Worm (Caenorhabditis elegans) whole organism, early embryonic: ENCODE data around the gene T10H4.4.

Experiments used
- B0310.2 ChIP-seq: sonication (generic microtip); optimal IDR thresholded peaks from 2 replicates; lab custom pipeline; 2016; ENCODE audit warnings: mild to moderate bottlenecking, missing genetic modification characterization, missing compliant biosample characterization
- F13C5.2 ChIP-seq: sonication (generic microtip); optimal IDR thresholded peaks from 2 replicates; lab custom pipeline; 2017; ENCODE audit warnings: mild to moderate bottlenecking, missing genetic modification characterization, inconsistent platforms, missing compliant biosample characterization
- aly-1 ChIP-seq: sonication (generic microtip); optimal IDR thresholded peaks from 2 replicates; lab custom pipeline; 2016; ENCODE audit warnings: missing genetic modification characterization, missing compliant biosample characterization
- ama-1 ChIP-seq: fragments of 150-350 bp; optimal IDR thresholded peaks from 2 replicates; lab custom pipeline; 2014
- ceh-13 ChIP-seq: fragments of 200-800 bp; sonication (Bioruptor generic); optimal IDR thresholded peaks from 2 replicates; lab custom pipeline; 2018; ENCODE audit warnings: mild to moderate bottlenecking, missing genetic modification characterization, missing compliant biosample characterization
- ceh-36 ChIP-seq: sonication (generic microtip); optimal IDR thresholded peaks from 2 replicates; lab custom pipeline; 2016; ENCODE audit warnings: missing genetic modification characterization, inconsistent platforms, missing compliant biosample characterization
- ets-7 ChIP-seq: sonication (generic microtip); optimal IDR thresholded peaks from 2 replicates; lab custom pipeline; 2016; ENCODE audit warnings: missing genotype, missing genetic modification characterization, missing compliant biosample characterization
- flt-1 ChIP-seq: fragments of 200-800 bp; sonication (Bioruptor generic); IDR thresholded peaks from 2 replicates; pipeline ENCODE4 v1.3.6; 2022; ENCODE audit warnings: missing genetic modification characterization, missing compliant biosample characterization
- hmbx-1 ChIP-seq: sonication (generic microtip); optimal IDR thresholded peaks from 2 replicates; lab custom pipeline; 2016; ENCODE audit warnings: mild to moderate bottlenecking, missing genetic modification characterization, missing compliant biosample characterization
- hmg-4 ChIP-seq: fragments of 200-800 bp; sonication (Bioruptor generic); optimal IDR thresholded peaks from 2 replicates; lab custom pipeline; 2018; ENCODE audit warnings: mild to moderate bottlenecking, missing genetic modification characterization, missing compliant biosample characterization
- hnd-1 ChIP-seq: sonication (generic microtip); optimal IDR thresholded peaks from 2 replicates; lab custom pipeline; 2016; ENCODE audit warnings: missing genetic modification characterization, missing compliant biosample characterization
- pes-1 ChIP-seq: fragments of 200-800 bp; sonication (Bioruptor generic); IDR thresholded peaks from 2 replicates; pipeline ENCODE4 v1.3.6; 2022; ENCODE audit warnings: missing genetic modification reagents, missing genetic modification characterization, missing compliant biosample characterization
- scrt-1 ChIP-seq: fragments of 200-800 bp; sonication (Bioruptor generic); IDR thresholded peaks from 2 replicates; pipeline ENCODE4 v1.3.6; 2022; ENCODE audit warnings: missing genetic modification characterization, missing compliant biosample characterization
- sea-1 ChIP-seq: fragments of 200-800 bp; sonication (Bioruptor generic); conservative IDR thresholded peaks from 2 replicates; pipeline ENCODE4 v1.3.6; 2022; ENCODE audit warnings: missing genetic modification characterization, missing compliant biosample characterization
- tbx-11 ChIP-seq: fragments of 200-800 bp; sonication (Bioruptor generic); IDR thresholded peaks from 2 replicates; pipeline ENCODE4 v1.3.6; 2022; ENCODE audit warnings: missing genetic modification characterization, missing compliant biosample characterization
- tbx-37 ChIP-seq: fragments of 200-800 bp; sonication (Bioruptor generic); conservative IDR thresholded peaks from 2 replicates; pipeline ENCODE4 v1.3.6; 2022; ENCODE audit warnings: missing genetic modification reagents, missing genetic modification characterization, missing compliant biosample characterization
- tra-4 ChIP-seq: sonication (generic microtip); optimal IDR thresholded peaks from 2 replicates; lab custom pipeline; 2017; ENCODE audit warnings: missing genetic modification characterization, missing compliant biosample characterization

Gene T10H4.4

ce11 chrV:15305502-15305901, 33.3 kb upstream of the T10H4.4 start, which contains the start of gene T26H8.5:
Gene T26H8.5 (minus strand): TSS chrV:15305602.
- no peak for TF ChIP-seq hnd-1 (tag; lab: Kevin White, UChicago)
- no peak for TF ChIP-seq flt-1
- no peak for TF ChIP-seq ceh-13 (GFP tag; lab: Kevin White, UChicago)
- no peak for TF ChIP-seq B0310.2
- no peak for TF ChIP-seq tra-4 (tag; lab: Kevin White, UChicago)
- TF ChIP-seq scrt-1 (GFP tag; lab: Robert Waterston, UW), result no peak
- no peak for TF ChIP-seq hmbx-1 (tag; lab: Kevin White, UChicago)
- TF ChIP-seq pes-1 (GFP tag; lab: Robert Waterston, UW), result no peak
- no peak for TF ChIP-seq tbx-37 (GFP tag; lab: Robert Waterston, UW)
- no peak for TF ChIP-seq ceh-36 (tag; lab: Kevin White, UChicago)
- no peak for TF ChIP-seq ama-1 (lab: Kevin White, UChicago)
- TF ChIP-seq hmg-4 (GFP tag; lab: Kevin White, UChicago), result no peak
- TF ChIP-seq ets-7, result no peak

ce11 chrV:15303625-15304024, 31.5 kb upstream of the T10H4.4 start, which contains the start of gene srx-48:
Gene srx-48 (minus strand): TSS chrV:15303725.
- TF ChIP-seq pes-1 (GFP tag; lab: Robert Waterston, UW) (no peak), flt-1 (no peak), tbx-11 (GFP tag; lab: Robert Waterston, UW) (no peak), scrt-1 (GFP tag; lab: Robert Waterston, UW) (no peak), ama-1 (lab: Kevin White, UChicago) (no peak), ets-7 (no peak), aly-1 (tag; lab: Kevin White, UChicago) (no peak), tbx-37 (GFP tag; lab: Robert Waterston, UW) (no peak), tra-4 (tag; lab: Kevin White, UChicago) (no peak), ceh-36 (tag; lab: Kevin White, UChicago) (no peak), hnd-1 (tag; lab: Kevin White, UChicago) (no peak), F13C5.2 (tag; lab: Kevin White, UChicago) (no peak), hmg-4 (GFP tag; lab: Kevin White, UChicago) (no peak), sea-1 (GFP tag; lab: Robert Waterston, UW) (no peak), hmbx-1 (tag; lab: Kevin White, UChicago) (no peak), B0310.2 (no peak), ceh-13 (GFP tag; lab: Kevin White, UChicago) (no peak)

- TF ChIP-seq flt-1 (no peak), aly-1 (tag; lab: Kevin White, UChicago) (no peak), hnd-1 (tag; lab: Kevin White, UChicago) (no peak), tra-4 (tag; lab: Kevin White, UChicago) (no peak), tbx-37 (GFP tag; lab: Robert Waterston, UW) (no peak), scrt-1 (GFP tag; lab: Robert Waterston, UW) (no peak), ama-1 (lab: Kevin White, UChicago) (no peak), hmbx-1 (tag; lab: Kevin White, UChicago) (no peak), B0310.2 (no peak)
Observed at ce11 chrV:15298597-15298996, 26.4 kb upstream of the T10H4.4 start, which contains the start of gene cpr-3. Gene cpr-3 (minus strand): TSS chrV:15298700.

- TF ChIP-seq flt-1 (peak; percentile 15; the same call in 1 of the 2 replicates), pes-1 (GFP tag; lab: Robert Waterston, UW) (peak; percentile 54; the same call in 1 of the 2 replicates)
Observed at ce11 chrV:15295436-15295835, 23.3 kb upstream of the T10H4.4 start.

- TF ChIP-seq pes-1 (GFP tag; lab: Robert Waterston, UW) (no peak), ets-7 (no peak), F13C5.2 (tag; lab: Kevin White, UChicago) (no peak), tbx-37 (GFP tag; lab: Robert Waterston, UW) (no peak), hmg-4 (GFP tag; lab: Kevin White, UChicago) (no peak), tbx-11 (GFP tag; lab: Robert Waterston, UW) (no peak), hmbx-1 (tag; lab: Kevin White, UChicago) (no peak), B0310.2 (no peak), ama-1 (lab: Kevin White, UChicago) (no peak), flt-1 (no peak), scrt-1 (GFP tag; lab: Robert Waterston, UW) (no peak), ceh-13 (GFP tag; lab: Kevin White, UChicago) (no peak), hnd-1 (tag; lab: Kevin White, UChicago) (no peak)
Observed at ce11 chrV:15293865-15294264, 21.7 kb upstream of the T10H4.4 start, which contains the start of gene str-96. Gene str-96 (minus strand): TSS chrV:15293965.

- TF ChIP-seq hmg-4 (GFP tag; lab: Kevin White, UChicago) (no peak), tra-4 (tag; lab: Kevin White, UChicago) (no peak), ceh-36 (tag; lab: Kevin White, UChicago) (no peak), hmbx-1 (tag; lab: Kevin White, UChicago) (no peak), sea-1 (GFP tag; lab: Robert Waterston, UW) (no peak), aly-1 (tag; lab: Kevin White, UChicago) (no peak), tbx-11 (GFP tag; lab: Robert Waterston, UW) (no peak), ets-7 (no peak), F13C5.2 (tag; lab: Kevin White, UChicago) (no peak), hnd-1 (tag; lab: Kevin White, UChicago) (no peak)
Observed at ce11 chrV:15290995-15291394, 18.8 kb upstream of the T10H4.4 start, which contains the start of gene cyp-34A2. Gene cyp-34A2 (minus strand): TSS chrV:15291095.

ce11 chrV:15287856-15288255, 15.7 kb upstream of the T10H4.4 start, which contains the start of gene cyp-34A1:
Gene cyp-34A1 (minus strand): TSS chrV:15287956.
- no peak for TF ChIP-seq hmbx-1 (tag; lab: Kevin White, UChicago)
- TF ChIP-seq aly-1 (tag; lab: Kevin White, UChicago), result no peak
- TF ChIP-seq F13C5.2 (tag; lab: Kevin White, UChicago), result no peak
- TF ChIP-seq B0310.2, result no peak
- no peak for TF ChIP-seq pes-1 (GFP tag; lab: Robert Waterston, UW)
- no peak for TF ChIP-seq ets-7
- no peak for TF ChIP-seq ceh-36 (tag; lab: Kevin White, UChicago)
- TF ChIP-seq flt-1, result no peak
- no peak for TF ChIP-seq tbx-11 (GFP tag; lab: Robert Waterston, UW)
- no peak for TF ChIP-seq hmg-4 (GFP tag; lab: Kevin White, UChicago)
- TF ChIP-seq ceh-13 (GFP tag; lab: Kevin White, UChicago), result no peak
- no peak for TF ChIP-seq ama-1 (lab: Kevin White, UChicago)
- no peak for TF ChIP-seq sea-1 (GFP tag; lab: Robert Waterston, UW)
- no peak for TF ChIP-seq scrt-1 (GFP tag; lab: Robert Waterston, UW)
- TF ChIP-seq hnd-1 (tag; lab: Kevin White, UChicago), result no peak
